Fruit fly (Drosophila melanogaster) whole organism, pupa: ENCODE data around the gene Chpf.

Experiments used
- CG10348 ChIP-seq: fragments of 200-800 bp; sonication (Bioruptor generic); IDR thresholded peaks from 2 replicates; pipeline ENCODE4 v1.3.6; 2022; ENCODE audit warnings: missing biosample characterization, missing genetic modification characterization
- CG12605 ChIP-seq: fragments of 200-800 bp; sonication (Bioruptor generic); IDR thresholded peaks from 2 replicates; pipeline ENCODE4 v1.3.6; 2022; ENCODE audit warnings: missing biosample characterization, missing genetic modification characterization
- CG17806 ChIP-seq: fragments of 200-800 bp; sonication (Bioruptor generic); optimal IDR thresholded peaks from 2 replicates; lab custom pipeline; 2018; ENCODE audit warnings: missing biosample characterization, mild to moderate bottlenecking, missing genetic modification characterization, moderate library complexity
- CG8301 ChIP-seq: fragments of 200-800 bp; sonication (Bioruptor generic); optimal IDR thresholded peaks from 2 replicates; lab custom pipeline; 2018; ENCODE audit warnings: missing biosample characterization, mild to moderate bottlenecking, missing genetic modification characterization

DNA sequence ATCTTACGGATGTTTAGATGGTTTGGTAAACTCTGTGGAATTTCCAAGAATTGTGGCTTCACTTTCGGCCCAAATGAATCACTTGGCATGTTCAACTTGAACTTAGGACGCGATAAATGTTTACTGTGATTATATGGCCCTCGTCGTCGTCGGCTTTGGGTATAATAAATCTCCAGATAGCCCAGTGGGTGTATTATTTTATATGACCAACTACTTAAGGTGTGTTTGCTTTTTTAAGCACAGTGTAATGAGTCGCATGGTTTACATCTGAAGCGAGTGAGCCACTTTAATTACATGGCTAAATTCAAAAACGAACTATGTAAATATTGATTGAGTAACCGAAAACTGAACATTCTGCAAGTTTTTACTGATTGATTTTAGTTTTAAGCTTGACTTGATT is 7.0 kb downstream of the Chpf start:
- TF ChIP-seq CG8301 (tag; lab: Kevin White, UChicago) (no peak), CG12605 (GFP tag; lab: Robert Waterston, UW) (no peak), CG10348 (GFP tag; lab: Robert Waterston, UW) (no peak), CG17806 (tag; lab: Kevin White, UChicago) (no peak)
